Fruit fly (Drosophila melanogaster) whole organism, embryonic: ENCODE measurements around the gene retm.

Experiments
- Atf3 ChIP-seq: fragments of 200-800 bp; sonication (Bioruptor generic); optimal IDR thresholded peaks from 3 replicates; lab custom pipeline; 2016; ENCODE audit warnings: missing biosample characterization, missing genetic modification characterization
- Awh ChIP-seq: fragments of 200-800 bp; sonication (Bioruptor generic); IDR thresholded peaks from 2 replicates; pipeline ENCODE4, ENCODE4 v1.3.6; 2022; ENCODE audit warnings: missing biosample characterization, missing genetic modification characterization
- Bdp1 ChIP-seq: fragments of 200-800 bp; sonication (Bioruptor generic); optimal IDR thresholded peaks from 3 replicates; lab custom pipeline; 2016; ENCODE audit warnings: missing biosample characterization, missing genetic modification characterization
- CG10267 ChIP-seq: fragments of 200-800 bp; sonication (Bioruptor generic); optimal IDR thresholded peaks from 2 replicates; lab custom pipeline; 2018; ENCODE audit warnings: missing biosample characterization, mild to moderate bottlenecking, missing genetic modification characterization, moderate library complexity
- CG12744 ChIP-seq: fragments of 200-800 bp; sonication (Bioruptor generic); optimal IDR thresholded peaks from 2 replicates; lab custom pipeline; 2016; ENCODE audit warnings: missing biosample characterization, missing genetic modification characterization
- CG12942 ChIP-seq: fragments of 200-800 bp; sonication (Bioruptor generic); optimal IDR thresholded peaks from 3 replicates; lab custom pipeline; 2016; ENCODE audit warnings: missing biosample characterization, missing genetic modification characterization
- CG14014 ChIP-seq: fragments of 200-800 bp; sonication (Bioruptor generic); IDR thresholded peaks from 2 replicates; pipeline ENCODE4 v1.3.6; 2022; ENCODE audit warnings: missing biosample characterization, missing genetic modification characterization
- CG15011 ChIP-seq: fragments of 200-800 bp; sonication (Bioruptor generic); optimal IDR thresholded peaks from 3 replicates; lab custom pipeline; 2018; ENCODE audit warnings: missing biosample characterization, mild to moderate bottlenecking, missing genetic modification characterization
- CG15073 ChIP-seq: fragments of 200-800 bp; sonication (Bioruptor generic); optimal IDR thresholded peaks from 2 replicates; lab custom pipeline; 2016; ENCODE audit warnings: missing biosample characterization, missing genetic modification characterization
- CG2129 ChIP-seq: fragments of 200-800 bp; sonication (Bioruptor generic); IDR thresholded peaks from 2 replicates; pipeline ENCODE4 v1.3.6; 2022; ENCODE audit warnings: missing biosample characterization, missing genetic modification characterization; ENCODE audit not compliant: partially characterized antibody
- CG3995 ChIP-seq: fragments of 200-800 bp; sonication (Bioruptor generic); optimal IDR thresholded peaks from 3 replicates; lab custom pipeline; 2016; ENCODE audit warnings: missing biosample characterization, missing genetic modification characterization
- CG4328 ChIP-seq: fragments of 200-800 bp; sonication (Bioruptor generic); optimal IDR thresholded peaks from 3 replicates; lab custom pipeline; 2017; ENCODE audit warnings: missing biosample characterization, missing genetic modification reagents, missing genetic modification characterization
- Dad ChIP-seq: fragments of 200-800 bp; sonication (Bioruptor generic); optimal IDR thresholded peaks from 3 replicates; lab custom pipeline; 2016; ENCODE audit warnings: missing biosample characterization, missing genetic modification characterization
- Dfd ChIP-seq, 2 experiments: fragments of >200 bp; optimal IDR thresholded peaks; 2 replicates each; lab custom pipeline; 2017; ENCODE audit warnings: missing biosample characterization in 2 of 2, missing genetic modification characterization in 2 of 2
- Doc3 ChIP-seq: fragments of 200-800 bp; sonication (Bioruptor generic); IDR thresholded peaks from 3 replicates; pipeline ENCODE4 v1.3.6; 2022; ENCODE audit warnings: missing biosample characterization, missing genetic modification characterization; ENCODE audit not compliant: partially characterized antibody
- HHEX ChIP-seq: fragments of 200-800 bp; sonication (Bioruptor generic); optimal IDR thresholded peaks from 3 replicates; lab custom pipeline; 2017; ENCODE audit warnings: missing biosample characterization, mild to moderate bottlenecking, missing genetic modification characterization, missing genetic modification reagents
- HLH54F ChIP-seq: fragments of 200-800 bp; sonication (Bioruptor generic); optimal IDR thresholded peaks from 3 replicates; lab custom pipeline; 2016; ENCODE audit warnings: missing biosample characterization, missing genetic modification characterization
- Lim3 ChIP-seq: fragments of 200-800 bp; sonication (Bioruptor generic); IDR thresholded peaks from 2 replicates; pipeline ENCODE4 v1.3.6; 2022; ENCODE audit warnings: missing biosample characterization, missing genetic modification characterization
- Mrtf ChIP-seq: fragments of 200-800 bp; sonication (Bioruptor generic); IDR thresholded peaks from 3 replicates; pipeline ENCODE4 v1.3.6; 2022; ENCODE audit warnings: missing biosample characterization, missing genetic modification characterization
- Neu2 ChIP-seq: fragments of 200-800 bp; sonication (Bioruptor generic); optimal IDR thresholded peaks from 3 replicates; lab custom pipeline; 2016; ENCODE audit warnings: missing biosample characterization, missing genetic modification characterization, borderline replicate concordance
- Oli ChIP-seq: fragments of 200-800 bp; sonication (Bioruptor generic); optimal IDR thresholded peaks from 2 replicates; lab custom pipeline; 2018; ENCODE audit warnings: missing biosample characterization, mild to moderate bottlenecking, missing genetic modification characterization, moderate library complexity
- Opbp ChIP-seq: fragments of 200-800 bp; sonication (Bioruptor generic); IDR thresholded peaks from 3 replicates; pipeline ENCODE4 v1.3.6; 2022; ENCODE audit warnings: missing biosample characterization, missing genetic modification characterization; ENCODE audit not compliant: partially characterized antibody
- Optix ChIP-seq: fragments of 200-800 bp; sonication (Bioruptor generic); IDR thresholded peaks from 3 replicates; pipeline ENCODE4 v1.3.6; 2022; ENCODE audit warnings: missing biosample characterization, missing genetic modification characterization
- Ravus ChIP-seq: fragments of 200-800 bp; sonication (Bioruptor generic); IDR thresholded peaks from 2 replicates; pipeline ENCODE4 v1.3.6; 2022; ENCODE audit warnings: missing biosample characterization, missing genetic modification characterization
- Xrp1 ChIP-seq: fragments of 200-800 bp; sonication (Bioruptor generic); IDR thresholded peaks from 2 replicates; pipeline ENCODE4 v1.3.6; 2022; ENCODE audit warnings: missing biosample characterization, missing genetic modification characterization
- ara ChIP-seq: fragments of 200-800 bp; sonication (Bioruptor generic); IDR thresholded peaks from 2 replicates; pipeline ENCODE4 v1.3.6; 2022; ENCODE audit warnings: missing biosample characterization, missing genetic modification characterization
- ato ChIP-seq: fragments of 200-800 bp; sonication (Bioruptor generic); IDR thresholded peaks from 2 replicates; pipeline ENCODE4 v1.3.6; 2022; ENCODE audit warnings: missing biosample characterization, missing genetic modification characterization; ENCODE audit not compliant: partially characterized antibody
- bbx ChIP-seq: fragments of 200-800 bp; sonication (Bioruptor generic); IDR thresholded peaks from 2 replicates; pipeline ENCODE4 v1.3.6; 2022; ENCODE audit warnings: missing biosample characterization, missing genetic modification characterization; ENCODE audit not compliant: partially characterized antibody
- bowl ChIP-seq: fragments of 200-800 bp; sonication (Bioruptor generic); IDR thresholded peaks from 2 replicates; pipeline ENCODE4 v1.3.6; 2022; ENCODE audit warnings: missing biosample characterization, missing genetic modification characterization
- chif ChIP-seq, 2 experiments: fragments of 200-800 bp; sonication (Bioruptor generic); optimal IDR thresholded peaks; 3 replicates each; lab custom pipeline; 2016; ENCODE audit warnings: missing biosample characterization in 2 of 2, missing genetic modification characterization in 2 of 2
- cwo ChIP-seq: fragments of 200-800 bp; sonication (Bioruptor generic); optimal IDR thresholded peaks from 3 replicates; lab custom pipeline; 2017; ENCODE audit warnings: missing biosample characterization, missing genetic modification characterization, mild to moderate bottlenecking, moderate library complexity, missing genetic modification reagents
- ftz-f1 ChIP-seq: fragments of 200-800 bp; sonication (Bioruptor generic); optimal IDR thresholded peaks from 2 replicates; lab custom pipeline; 2016; ENCODE audit warnings: missing biosample characterization, missing genetic modification characterization
- kah ChIP-seq: fragments of 200-800 bp; sonication (Bioruptor generic); optimal IDR thresholded peaks from 2 replicates; lab custom pipeline; 2018; ENCODE audit warnings: missing biosample characterization, mild to moderate bottlenecking, missing genetic modification characterization
- lbe ChIP-seq: fragments of 200-800 bp; sonication (Bioruptor generic); optimal IDR thresholded peaks from 2 replicates; lab custom pipeline; 2016; ENCODE audit warnings: missing biosample characterization, mild to moderate bottlenecking, missing genetic modification characterization
- lmd ChIP-seq: fragments of 200-800 bp; sonication (Bioruptor generic); IDR thresholded peaks from 2 replicates; pipeline ENCODE4 v1.3.6; 2022; ENCODE audit warnings: missing biosample characterization, missing genetic modification characterization
- mirr ChIP-seq: fragments of 200-800 bp; sonication (Bioruptor generic); optimal IDR thresholded peaks from 3 replicates; lab custom pipeline; 2018; ENCODE audit warnings: missing biosample characterization, mild to moderate bottlenecking, missing genetic modification characterization
- nerfin-2 ChIP-seq: fragments of 200-800 bp; sonication (Bioruptor generic); IDR thresholded peaks from 2 replicates; pipeline ENCODE4 v1.3.6; 2022; ENCODE audit warnings: missing biosample characterization, missing genetic modification characterization; ENCODE audit not compliant: partially characterized antibody
- onecut ChIP-seq: fragments of 200-800 bp; sonication (Bioruptor generic); IDR thresholded peaks from 2 replicates; pipeline ENCODE4 v1.3.6; 2022; ENCODE audit warnings: missing biosample characterization, missing genetic modification characterization
- pb ChIP-seq: fragments of 200-800 bp; sonication (Bioruptor generic); optimal IDR thresholded peaks from 3 replicates; lab custom pipeline; 2016; ENCODE audit warnings: missing biosample characterization, missing genetic modification characterization
- ranshi ChIP-seq: fragments of 200-800 bp; sonication (Bioruptor generic); IDR thresholded peaks from 2 replicates; pipeline ENCODE4 v1.3.6; 2022; ENCODE audit warnings: missing biosample characterization, missing genetic modification characterization
- rib ChIP-seq: fragments of 200-800 bp; sonication (Bioruptor generic); IDR thresholded peaks from 2 replicates; pipeline ENCODE4 v1.3.6; 2022; ENCODE audit warnings: missing biosample characterization, missing genetic modification characterization
- sens ChIP-seq: fragments of 200-800 bp; sonication (Bioruptor generic); peaks from one replicate; lab custom pipeline; 2016; ENCODE audit warnings: missing biosample characterization, missing genetic modification characterization
- slbo ChIP-seq: fragments of 200-800 bp; sonication (Bioruptor generic); IDR thresholded peaks from 2 replicates; pipeline ENCODE4 v1.3.6; 2022; ENCODE audit warnings: missing biosample characterization, missing genetic modification characterization
- slou ChIP-seq: fragments of 200-800 bp; sonication (Bioruptor generic); optimal IDR thresholded peaks from 3 replicates; lab custom pipeline; 2016; ENCODE audit warnings: missing biosample characterization, missing genetic modification characterization
- ssp ChIP-seq: fragments of 200-800 bp; sonication (Bioruptor generic); IDR thresholded peaks from 2 replicates; pipeline ENCODE4 v1.3.6; 2022; ENCODE audit warnings: missing biosample characterization, missing genetic modification characterization
- trem ChIP-seq: fragments of 200-800 bp; optimal IDR thresholded peaks from 3 replicates; lab custom pipeline; 2019; ENCODE audit warnings: missing biosample characterization, mild to moderate bottlenecking, missing genetic modification characterization, moderate library complexity
- unpg ChIP-seq: fragments of 200-800 bp; sonication (Bioruptor generic); optimal IDR thresholded peaks from 3 replicates; lab custom pipeline; 2018; ENCODE audit warnings: missing biosample characterization, mild to moderate bottlenecking, missing genetic modification characterization, moderate library complexity
- zfh1 ChIP-seq: fragments of 200-800 bp; sonication (Bioruptor generic); IDR thresholded peaks from 3 replicates; pipeline ENCODE4 v1.3.6; 2022; ENCODE audit warnings: missing biosample characterization, missing genetic modification characterization

retm gene

DNA sequence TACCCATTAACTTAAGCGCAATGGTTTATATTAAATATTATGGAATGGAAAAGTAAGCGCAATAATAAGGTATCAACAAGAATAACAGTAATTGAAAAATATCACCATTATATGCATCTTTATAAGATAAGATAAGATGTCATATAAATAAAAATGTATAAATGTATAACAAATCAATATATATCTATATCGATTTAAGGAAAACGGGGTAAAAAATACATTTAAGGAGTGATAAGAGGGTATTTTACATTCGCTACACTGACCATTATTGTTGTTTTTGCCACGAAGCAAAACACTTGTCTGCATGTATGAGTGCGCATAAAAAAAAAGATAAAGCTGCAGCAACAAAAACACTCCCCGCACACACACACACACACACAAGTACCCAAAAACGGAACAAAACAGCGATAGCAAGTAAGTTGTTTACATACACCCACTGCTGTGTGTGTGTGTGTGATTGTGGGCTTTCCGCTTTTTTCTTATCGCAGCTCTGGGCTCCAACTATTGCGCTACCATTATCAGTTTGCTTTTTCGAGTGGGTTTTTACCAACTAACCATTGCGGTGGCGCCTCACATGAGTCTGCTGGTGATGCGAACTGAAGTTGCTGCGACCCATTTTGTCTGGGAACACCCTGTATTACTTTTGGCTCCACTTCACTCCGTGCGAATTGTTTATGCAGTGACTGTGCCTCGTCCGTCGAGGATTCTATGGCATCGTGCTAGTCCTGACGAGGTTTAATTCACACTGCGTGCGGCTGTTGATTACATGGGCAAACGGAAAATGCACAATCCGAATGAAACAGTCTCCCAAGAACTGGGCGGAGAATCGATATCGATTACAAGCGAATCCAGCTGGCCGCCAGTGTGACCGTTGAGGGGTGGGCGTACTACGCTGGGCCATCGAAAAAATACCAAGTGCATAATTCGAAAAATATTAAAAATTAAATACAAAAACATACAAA lies 17.6 kb upstream of the retm start, which contains the start of gene mmy (continued):
- TF ChIP-seq lmd (GFP tag; lab: Robert Waterston, UW) (peak; percentile 49), mirr (GFP tag; lab: Kevin White, UChicago) (peak; percentile 93), Lim3 (GFP tag; lab: Robert Waterston, UW) (no peak), ato (GFP tag; lab: Robert Waterston, UW) (peak; percentile 34; the same call in 1 of the 2 replicates), CG2129 (no peak; the same call in 1 of the 2 replicates), Bdp1 (GFP tag; lab: Kevin White, UChicago) (peak; percentile 41), CG14014 (GFP tag; lab: Robert Waterston, UW) (peak; percentile 30), rib (peak; percentile 39; the same call in 1 of the 2 replicates), CG3995 (GFP tag; lab: Kevin White, UChicago) (no peak), Neu2 (GFP tag; lab: Kevin White, UChicago) (no peak), pb (no peak), Dad (GFP tag; lab: Kevin White, UChicago) (peak; percentile 59), bbx (GFP tag; lab: Robert Waterston, UW) (no peak; the same call in 1 of the 2 replicates), Doc3 (GFP tag; lab: Robert Waterston, UW) (no peak), HHEX (GFP tag; lab: Kevin White, UChicago) (peak; percentile 8), CG12942 (GFP tag; lab: Kevin White, UChicago) (no peak), onecut (GFP tag; lab: Robert Waterston, UW) (peak; percentile 94), CG4328 (GFP tag; lab: Kevin White, UChicago) (peak; percentile 43), lbe (peak; percentile 57), Oli (tag; lab: Kevin White, UChicago) (peak; percentile 71), slbo (GFP tag; lab: Robert Waterston, UW) (peak; percentile 21; the same call in 1 of the 2 replicates), ara (GFP tag; lab: Robert Waterston, UW) (no peak), chif (GFP tag; optimal IDR thresholded peaks at IDR 0.05; lab: Kevin White, UChicago) (no peak), Opbp (GFP tag; lab: Robert Waterston, UW) (peak; percentile 44; the same call in 1 of the 3 replicates), CG15073 (GFP tag; lab: Kevin White, UChicago) (no peak), Mrtf (no peak), Atf3 (GFP tag; lab: Kevin White, UChicago) (no peak), CG10267 (peak; percentile 37), ssp (GFP tag; lab: Robert Waterston, UW) (no peak), kah (GFP tag; lab: Kevin White, UChicago) (peak; percentile 19), trem (peak; percentile 38), unpg (peak; percentile 60), ftz-f1 (GFP tag; lab: Kevin White, UChicago) (peak; percentile 29), HLH54F (GFP tag; lab: Kevin White, UChicago) (peak; percentile 32), sens (GFP tag; lab: Kevin White, UChicago) (peak; percentile 88), Optix (GFP tag; lab: Robert Waterston, UW) (no peak), Dfd (GFP tag; optimal IDR thresholded peaks at IDR 0.05; lab: Kevin White, UChicago) (no peak), bowl (GFP tag; lab: Robert Waterston, UW) (no peak), cwo (GFP tag; lab: Kevin White, UChicago) (peak; percentile 26), slou (no peak), nerfin-2 (GFP tag; lab: Robert Waterston, UW) (0 out of 2 replicates have a peak, but pooled peaks have one; percentile 27), Ravus (peak; percentile 26; the same call in 1 of the 2 replicates), CG15011 (GFP tag; lab: Kevin White, UChicago) (peak; percentile 6), Xrp1 (GFP tag; lab: Robert Waterston, UW) (peak; percentile 45; the same call in 1 of the 2 replicates), Awh (0 out of 2 replicates have a peak, but pooled peaks have one; percentile 21), ranshi (GFP tag; lab: Robert Waterston, UW) (0 out of 2 replicates have a peak, but pooled peaks have one; percentile 30), CG12744 (no peak), zfh1 (GFP tag; lab: Robert Waterston, UW) (no peak)
